Worm (Caenorhabditis elegans): ENCODE results near the gene ZK370.4.
A peak's percentile ranks its signal among the peaks of the same experiment; 100 is the strongest.

The ZK370.4 gene

ce11 chrIII:8771851-8772250 lies 40.6 kb upstream of the ZK370.4 start, which contains the start of gene K02D10.3:
Gene K02D10.3, minus strand, starts transcription at chrIII:8771951.
- TF ChIP-seq ama-1 (optimal IDR thresholded peaks at IDR 0.05) = no peak
- TF ChIP-seq fax-1 (tag; optimal IDR thresholded peaks at IDR 0.05) = no peak
- TF ChIP-seq ceh-45 (GFP tag; IDR thresholded peaks at IDR 0.05) = no peak
- no peak for TF ChIP-seq odd-2 (tag; optimal IDR thresholded peaks at IDR 0.05)

- TF ChIP-seq hlh-8 (tag; optimal IDR thresholded peaks at IDR 0.05) = no peak
Measured at ce11 chrIII:8771162-8771561, 40.0 kb upstream of the ZK370.4 start, which contains the start of gene K02D10.2. Gene K02D10.2, minus strand, starts transcription at chrIII:8771262.

ce11 chrIII:8770243-8770642 lies 39.0 kb upstream of the ZK370.4 start:
- TF ChIP-seq mec-3 (tag; optimal IDR thresholded peaks at IDR 0.05; ENCODE audit: borderline replicate concordance) (no peak), pha-4 (tag; optimal IDR thresholded peaks at IDR 0.05) (no peak)

ce11 chrIII:8769253-8769652 lies 38.0 kb upstream of the ZK370.4 start, which contains the start of gene K02D10.1:
Gene K02D10.1, plus strand, starts transcription at chrIII:8769536.
- TF ChIP-seq pax-1 (tag; optimal IDR thresholded peaks at IDR 0.05) (no peak), rnt-1 (tag; optimal IDR thresholded peaks at IDR 0.05) (no peak), ceh-30 (tag; optimal IDR thresholded peaks at IDR 0.05) (no peak), nfya-1 (tag; optimal IDR thresholded peaks at IDR 0.05) (no peak), dmd-4 (tag; optimal IDR thresholded peaks at IDR 0.05; ENCODE audit: borderline replicate concordance) (no peak), unc-86 (tag; optimal IDR thresholded peaks at IDR 0.05) (no peak), gmeb-2 (tag; optimal IDR thresholded peaks at IDR 0.05) (no peak), pqm-1 (tag; optimal IDR thresholded peaks at IDR 0.05) (no peak), eyg-1 (tag; optimal IDR thresholded peaks at IDR 0.05) (no peak), ceh-9 (tag; optimal IDR thresholded peaks at IDR 0.05) (no peak), fkh-10 (GFP tag; optimal IDR thresholded peaks at IDR 0.05) (no peak), pha-2 (tag; optimal IDR thresholded peaks at IDR 0.05) (no peak), hlh-30 (tag; optimal IDR thresholded peaks at IDR 0.05; ENCODE audit: insufficient read depth) (no peak), hlh-15 (tag; optimal IDR thresholded peaks at IDR 0.05) (no peak), C08G9.2 (tag; optimal IDR thresholded peaks at IDR 0.05) (no peak), ceh-31 (tag; optimal IDR thresholded peaks at IDR 0.05) (no peak), pros-1 (tag; optimal IDR thresholded peaks at IDR 0.05) (no peak)

ce11 chrIII:8767889-8768361 lies 36.7 kb upstream of the ZK370.4 start, which contains the start of gene mtss-1:
Gene mtss-1, plus strand, starts transcription at chrIII:8768311.
- peak; percentile 2 for TF ChIP-seq lim-6 (tag; optimal IDR thresholded peaks at IDR 0.05)
- peak; percentile 75 for TF ChIP-seq ceh-2 (tag; optimal IDR thresholded peaks at IDR 0.05)
- TF ChIP-seq ceh-31 (tag; optimal IDR thresholded peaks at IDR 0.05) = peak; percentile 77
- peak; percentile 56 for TF ChIP-seq ceh-24 (tag; optimal IDR thresholded peaks at IDR 0.05)
- peak; percentile 89 for TF ChIP-seq ttx-3 (tag; optimal IDR thresholded peaks at IDR 0.05)
- TF ChIP-seq hlh-13 (GFP tag; optimal IDR thresholded peaks at IDR 0.05) = peak; percentile 42
- peak; percentile 70 for TF ChIP-seq fkh-6 (tag; optimal IDR thresholded peaks at IDR 0.05)
- TF ChIP-seq fax-1 (tag; optimal IDR thresholded peaks at IDR 0.05) = peak; percentile 85
- peak; percentile 1 for TF ChIP-seq ets-4 (tag; optimal IDR thresholded peaks at IDR 0.05)
- TF ChIP-seq ama-1 (optimal IDR thresholded peaks at IDR 0.05) = no peak
- TF ChIP-seq syd-9 (tag; optimal IDR thresholded peaks at IDR 0.05) = peak; percentile 70
- peak; percentile 2 for TF ChIP-seq fkh-10 (GFP tag; optimal IDR thresholded peaks at IDR 0.05)
- TF ChIP-seq zip-5 (tag; optimal IDR thresholded peaks at IDR 0.05) = peak; percentile 66
- peak; percentile 77 for TF ChIP-seq ceh-19 (GFP tag; optimal IDR thresholded peaks at IDR 0.05)
- TF ChIP-seq sdc-2 (tag; optimal IDR thresholded peaks at IDR 0.05) = no peak
- peak; percentile 53 for TF ChIP-seq nhr-232 (tag; optimal IDR thresholded peaks at IDR 0.05)
- no peak for TF ChIP-seq pha-4 (tag; optimal IDR thresholded peaks at IDR 0.05)
- TF ChIP-seq ceh-6 (GFP tag; optimal IDR thresholded peaks at IDR 0.05) = peak; percentile 67
- peak; percentile 81 for TF ChIP-seq sox-4 (tag; optimal IDR thresholded peaks at IDR 0.05)
- peak; percentile 40; the same call in 1 of the 2 replicates for TF ChIP-seq unc-3 (GFP tag; conservative IDR thresholded peaks at IDR 0.05)
- TF ChIP-seq unc-3 (tag; optimal IDR thresholded peaks at IDR 0.05) = peak; percentile 56
- peak; percentile 17; the same call in 1 of the 2 replicates for TF ChIP-seq sox-2 (GFP tag; IDR thresholded peaks at IDR 0.05)
- TF ChIP-seq C08G9.2 (tag; optimal IDR thresholded peaks at IDR 0.05) = peak; percentile 64
- TF ChIP-seq ceh-30 (tag; optimal IDR thresholded peaks at IDR 0.05) = no peak
- peak; percentile 70 for TF ChIP-seq gmeb-2 (tag; optimal IDR thresholded peaks at IDR 0.05)
- peak; percentile 81 for TF ChIP-seq ceh-34 (tag; optimal IDR thresholded peaks at IDR 0.05)
- TF ChIP-seq ceh-48 (tag; optimal IDR thresholded peaks at IDR 0.05) = peak; percentile 36
- no peak for TF ChIP-seq elt-4 (tag; optimal IDR thresholded peaks at IDR 0.05)
- TF ChIP-seq ceh-14 (tag; optimal IDR thresholded peaks at IDR 0.05) = peak; percentile 85
- TF ChIP-seq hlh-15 (tag; optimal IDR thresholded peaks at IDR 0.05) = peak; percentile 59

Measured in whole organism, late embryonic.